Worm (Caenorhabditis elegans) whole organism, young adult: ENCODE results near the gene ZK662.2.

Experiments used
- B0035.1 ChIP-seq: sonication (generic microtip); optimal IDR thresholded peaks from 2 replicates; lab custom pipeline; 2016; ENCODE audit warnings: missing genetic modification characterization, mild to moderate bottlenecking, missing compliant biosample characterization, missing genotype, missing genetic modification reagents
- C17E4.6 ChIP-seq: fragments of 200-800 bp; sonication (Bioruptor generic); IDR thresholded peaks from 2 replicates; pipeline ENCODE4 v1.3.6; 2022; ENCODE audit warnings: missing genetic modification reagents, missing genetic modification characterization, missing compliant biosample characterization
- F10E7.11 ChIP-seq: sonication (generic microtip); optimal IDR thresholded peaks from 2 replicates; lab custom pipeline; 2017; ENCODE audit warnings: mild to moderate bottlenecking, missing genetic modification characterization, moderate library complexity, missing compliant biosample characterization
- F39B2.1 ChIP-seq: fragments of 200-800 bp; sonication (Bioruptor generic); IDR thresholded peaks from 2 replicates; pipeline ENCODE4 v1.3.6; 2022; ENCODE audit warnings: missing genetic modification reagents, missing genetic modification characterization, missing compliant biosample characterization
- F55B11.4 ChIP-seq: sonication (generic microtip); optimal IDR thresholded peaks from 2 replicates; lab custom pipeline; 2016; ENCODE audit warnings: missing compliant biosample characterization, missing genetic modification characterization, borderline replicate concordance; ENCODE audit not compliant: insufficient read depth
- K11D2.4 ChIP-seq: fragments of 200-800 bp; sonication (Bioruptor generic); IDR thresholded peaks from 2 replicates; pipeline ENCODE4 v1.3.6; 2022; ENCODE audit warnings: missing genetic modification reagents, missing genetic modification characterization, missing compliant biosample characterization
- T07F8.4 ChIP-seq: sonication (generic microtip); optimal IDR thresholded peaks from 2 replicates; lab custom pipeline; 2016; ENCODE audit warnings: mild to moderate bottlenecking, missing genetic modification characterization, moderate library complexity, missing compliant biosample characterization
- T26A5.8 ChIP-seq: sonication (generic microtip); optimal IDR thresholded peaks from 2 replicates; lab custom pipeline; 2016; ENCODE audit warnings: missing genetic modification characterization, missing compliant biosample characterization
- Y56A3A.18 ChIP-seq: fragments of 200-800 bp; sonication (Bioruptor generic); IDR thresholded peaks from 2 replicates; pipeline ENCODE4 v1.3.6; 2022; ENCODE audit warnings: missing genetic modification reagents, missing genetic modification characterization, missing compliant biosample characterization
- Y67H2A.10 ChIP-seq: fragments of 200-800 bp; sonication (Bioruptor generic); conservative IDR thresholded peaks from 2 replicates; pipeline ENCODE4 v1.3.6; 2022; ENCODE audit warnings: missing genetic modification reagents, missing genetic modification characterization, missing compliant biosample characterization
- ZK185.1 ChIP-seq: sonication (generic microtip); optimal IDR thresholded peaks from 2 replicates; lab custom pipeline; 2016; ENCODE audit warnings: mild to moderate bottlenecking, missing genetic modification characterization, missing compliant biosample characterization; ENCODE audit not compliant: poor library complexity, severe bottlenecking
- aptf-2 ChIP-seq: fragments of 200-800 bp; sonication (Bioruptor generic); conservative IDR thresholded peaks from 2 replicates; pipeline ENCODE4 v1.3.6; 2022; ENCODE audit warnings: missing genetic modification reagents, missing genetic modification characterization, missing compliant biosample characterization
- athp-1 ChIP-seq: sonication (generic microtip); optimal IDR thresholded peaks from 2 replicates; lab custom pipeline; 2017; ENCODE audit warnings: mild to moderate bottlenecking, missing genetic modification characterization, missing compliant biosample characterization
- attf-6 ChIP-seq: fragments of 200-800 bp; sonication (Bioruptor generic); IDR thresholded peaks from 2 replicates; pipeline ENCODE4 v1.3.6; 2022; ENCODE audit warnings: missing genetic modification reagents, missing genetic modification characterization, missing compliant biosample characterization
- bed-1 ChIP-seq: fragments of 200-800 bp; sonication (Bioruptor generic); IDR thresholded peaks from 2 replicates; pipeline ENCODE4 v1.3.6; 2022; ENCODE audit warnings: missing genetic modification reagents, missing genetic modification characterization, missing compliant biosample characterization
- cebp-1 ChIP-seq, 2 experiments: fragments of 200-800 bp in 1 of 2; sonication (Bioruptor generic) in 1 of 2; sonication (generic microtip) in 1 of 2; IDR thresholded peaks in 1 of 2; optimal IDR thresholded peaks in 1 of 2; 2 replicates each; pipeline versions ENCODE4 v1.3.6 to Lab custom; 2017 to 2022; ENCODE audit warnings: missing compliant biosample characterization in 2 of 2, missing genetic modification characterization in 2 of 2, mild to moderate bottlenecking in 1 of 2, missing genetic modification reagents in 1 of 2, moderate library complexity in 1 of 2
- ceh-79 ChIP-seq: sonication (generic microtip); optimal IDR thresholded peaks from 2 replicates; lab custom pipeline; 2017; ENCODE audit warnings: mild to moderate bottlenecking, missing genetic modification characterization, missing compliant biosample characterization
- die-1 ChIP-seq: sonication (generic microtip); optimal IDR thresholded peaks from 2 replicates; lab custom pipeline; 2016; ENCODE audit warnings: missing genotype, mild to moderate bottlenecking, missing genetic modification characterization, missing compliant biosample characterization
- dpl-1 ChIP-seq: fragments of 150-350 bp; optimal IDR thresholded peaks from 2 replicates; lab custom pipeline; 2014; ENCODE audit warnings: missing biosample characterization, missing genetic modification reagents, missing genetic modification characterization
- egrh-3 ChIP-seq: fragments of 200-800 bp; sonication (Bioruptor generic); IDR thresholded peaks from 2 replicates; pipeline ENCODE4 v1.3.6; 2022; ENCODE audit warnings: missing genetic modification reagents, missing genetic modification characterization, missing compliant biosample characterization
- ekl-4 ChIP-seq: fragments of 200-800 bp; sonication (Bioruptor generic); IDR thresholded peaks from 2 replicates; pipeline ENCODE4 v1.3.6; 2022; ENCODE audit warnings: missing genetic modification reagents, missing genetic modification characterization, missing compliant biosample characterization
- ets-4 ChIP-seq: fragments of 200-800 bp; sonication (Bioruptor generic); optimal IDR thresholded peaks from 2 replicates; lab custom pipeline; 2018; ENCODE audit warnings: mild to moderate bottlenecking, missing genetic modification characterization, missing compliant biosample characterization
- fkh-3 ChIP-seq: sonication (generic microtip); optimal IDR thresholded peaks from 2 replicates; lab custom pipeline; 2016; ENCODE audit warnings: mild to moderate bottlenecking, missing genetic modification characterization, missing compliant biosample characterization
- hmg-1.2 ChIP-seq: fragments of 200-800 bp; sonication (Bioruptor generic); IDR thresholded peaks from 2 replicates; pipeline ENCODE4 v1.3.6; 2022; ENCODE audit warnings: missing genetic modification reagents, missing genetic modification characterization, missing compliant biosample characterization
- hrde-1 ChIP-seq: sonication (generic microtip); optimal IDR thresholded peaks from 2 replicates; lab custom pipeline; 2016; ENCODE audit warnings: missing genetic modification characterization, mild to moderate bottlenecking, missing compliant biosample characterization, moderate library complexity, missing genotype, missing genetic modification reagents, borderline replicate concordance
- lag-1 ChIP-seq: fragments of 200-800 bp; sonication (Bioruptor generic); IDR thresholded peaks from 2 replicates; pipeline ENCODE4 v1.3.6; 2022; ENCODE audit warnings: missing genetic modification reagents, missing genetic modification characterization, missing compliant biosample characterization
- lsl-1 ChIP-seq: fragments of 200-800 bp; sonication (Bioruptor generic); optimal IDR thresholded peaks from 2 replicates; lab custom pipeline; 2018; ENCODE audit warnings: mild to moderate bottlenecking, missing genetic modification characterization, moderate library complexity, missing compliant biosample characterization
- madf-3 ChIP-seq: fragments of 200-800 bp; sonication (Bioruptor generic); IDR thresholded peaks from 2 replicates; pipeline ENCODE4 v1.3.6; 2022; ENCODE audit warnings: missing genetic modification reagents, missing genetic modification characterization, missing compliant biosample characterization
- mcd-1 ChIP-seq: fragments of 200-800 bp; sonication (Bioruptor generic); IDR thresholded peaks from 2 replicates; pipeline ENCODE4 v1.3.6; 2022; ENCODE audit warnings: missing genetic modification reagents, missing genetic modification characterization, missing compliant biosample characterization
- mel-28 ChIP-seq: sonication (generic microtip); optimal IDR thresholded peaks from 2 replicates; lab custom pipeline; 2016; ENCODE audit warnings: borderline replicate concordance, mild to moderate bottlenecking, missing genetic modification characterization, missing compliant biosample characterization
- mxl-1 ChIP-seq: sonication (generic microtip); optimal IDR thresholded peaks from 2 replicates; lab custom pipeline; 2016; ENCODE audit warnings: missing genetic modification characterization, missing compliant biosample characterization
- nfya-2 ChIP-seq: fragments of 200-800 bp; sonication (Bioruptor generic); IDR thresholded peaks from 2 replicates; pipeline ENCODE4 v1.3.6; 2022; ENCODE audit warnings: missing genetic modification reagents, missing genetic modification characterization, missing compliant biosample characterization
- rcor-1 ChIP-seq: fragments of 200-800 bp; sonication (Bioruptor generic); IDR thresholded peaks from 2 replicates; pipeline ENCODE4 v1.3.6; 2022; ENCODE audit warnings: missing genetic modification reagents, missing genetic modification characterization, missing compliant biosample characterization
- rpc-1 ChIP-seq, 2 experiments: fragments of 150-350 bp in 1 of 2; sonication (generic microtip) in 1 of 2; optimal IDR thresholded peaks; 2 replicates each; lab custom pipeline; 2014 to 2018; ENCODE audit warnings: missing biosample characterization in 1 of 2, missing genetic modification characterization in 1 of 2, missing genetic modification reagents in 1 of 2, missing genotype in 1 of 2
- sdz-38 ChIP-seq: sonication (generic microtip); optimal IDR thresholded peaks from 2 replicates; lab custom pipeline; 2016; ENCODE audit warnings: missing genotype, missing genetic modification characterization, missing compliant biosample characterization
- snpc-1.3 ChIP-seq: sonication (generic microtip); optimal IDR thresholded peaks from 2 replicates; lab custom pipeline; 2017; ENCODE audit warnings: missing genetic modification characterization, mild to moderate bottlenecking, missing compliant biosample characterization, antibody characterized with exemption, moderate library complexity, missing genotype, missing genetic modification reagents; ENCODE audit not compliant: insufficient read depth
- snpc-3.4 ChIP-seq: sonication (generic microtip); optimal IDR thresholded peaks from 2 replicates; lab custom pipeline; 2017; ENCODE audit warnings: missing genetic modification characterization, mild to moderate bottlenecking, missing compliant biosample characterization, antibody characterized with exemption, moderate library complexity, missing genotype, missing genetic modification reagents
- snpc-4 ChIP-seq, 5 experiments: fragments of 150-350 bp in 1 of 5; sonication (generic microtip) in 4 of 5; optimal IDR thresholded peaks; 2 replicates each; lab custom pipeline; 2014 to 2018; ENCODE audit warnings: missing genetic modification characterization in 5 of 5, missing biosample characterization in 3 of 5, antibody characterized with exemption in 2 of 5, mild to moderate bottlenecking in 2 of 5, missing compliant biosample characterization in 2 of 5, missing genotype in 2 of 5, moderate library complexity in 2 of 5, missing genetic modification reagents in 1 of 5
- tbp1 ChIP-seq: fragments of 200-800 bp; sonication (Bioruptor generic); optimal IDR thresholded peaks from 2 replicates; lab custom pipeline; 2018; ENCODE audit warnings: mild to moderate bottlenecking, missing genetic modification characterization, missing compliant biosample characterization
- ztf-3 ChIP-seq: fragments of 200-800 bp; sonication (Bioruptor generic); optimal IDR thresholded peaks from 2 replicates; lab custom pipeline; 2018; ENCODE audit warnings: mild to moderate bottlenecking, missing genetic modification characterization, missing compliant biosample characterization
- ztf-6 ChIP-seq: fragments of 200-800 bp; sonication (Bioruptor generic); IDR thresholded peaks from 2 replicates; pipeline ENCODE4 v1.3.6; 2022; ENCODE audit warnings: missing genetic modification reagents, missing genetic modification characterization, missing compliant biosample characterization

ZK662.2 gene

DNA sequence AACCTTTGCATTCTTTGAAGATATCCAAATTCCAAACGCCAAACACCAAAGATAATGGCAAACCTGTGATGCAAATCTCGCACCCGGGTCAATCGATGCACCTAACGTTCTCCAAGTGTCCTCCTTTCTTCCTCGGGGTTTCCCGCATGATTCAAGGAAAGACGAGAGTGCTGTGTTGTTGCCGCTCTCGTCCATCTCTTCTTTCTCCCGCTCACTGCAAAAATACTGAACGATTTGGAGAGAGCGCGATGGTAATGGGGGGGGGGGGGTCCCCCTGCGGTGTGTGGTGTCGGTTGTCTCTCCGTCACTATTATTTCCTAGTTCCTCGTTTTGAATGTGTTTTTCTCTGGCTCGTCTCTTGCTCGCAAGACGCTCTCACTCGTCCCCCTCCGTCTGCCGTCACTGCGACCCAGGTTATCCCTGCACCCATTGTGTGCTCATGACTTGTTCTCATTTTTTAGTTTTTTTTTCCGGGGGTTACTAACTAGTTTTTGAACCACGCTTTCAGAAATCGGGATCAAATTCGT is 10.9 kb downstream of the ZK662.2 start (continued):
- no peak for TF ChIP-seq cebp-1 (GFP tag; IDR thresholded peaks at IDR 0.05; lab: Robert Waterston, UW)
- TF ChIP-seq cebp-1 (tag; optimal IDR thresholded peaks at IDR 0.05; lab: Kevin White, UChicago), result peak; percentile 87
- TF ChIP-seq, all 124 proteins: peak for 45

DNA sequence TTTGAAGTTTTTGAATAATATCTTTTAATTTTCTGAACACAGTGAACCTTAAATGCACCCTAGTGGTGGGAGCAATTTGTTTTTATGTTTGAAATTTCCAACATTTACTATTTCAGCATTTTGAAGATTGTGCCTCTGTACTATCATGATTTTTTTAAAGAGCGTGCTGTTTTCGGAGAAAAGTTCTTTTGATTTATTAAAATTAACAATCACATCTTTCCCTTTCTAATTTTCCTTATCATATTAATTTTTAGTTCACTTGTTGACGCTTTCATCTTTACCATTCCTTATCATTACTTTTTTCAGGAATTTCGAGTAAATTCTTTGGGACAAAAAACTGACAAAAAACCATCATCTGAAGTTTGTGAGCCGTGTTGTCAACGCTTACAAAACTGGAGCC is 11.4 kb downstream of the ZK662.2 start, which contains the start of gene nhr-48:
Gene nhr-48 (plus strand): TSS at position 301 of the 400 bp plus-strand sequence.
- no peak for TF ChIP-seq ets-4 (GFP tag; lab: Kevin White, UChicago)
- TF ChIP-seq K11D2.4 (GFP tag; lab: Robert Waterston, UW), result no peak

DNA sequence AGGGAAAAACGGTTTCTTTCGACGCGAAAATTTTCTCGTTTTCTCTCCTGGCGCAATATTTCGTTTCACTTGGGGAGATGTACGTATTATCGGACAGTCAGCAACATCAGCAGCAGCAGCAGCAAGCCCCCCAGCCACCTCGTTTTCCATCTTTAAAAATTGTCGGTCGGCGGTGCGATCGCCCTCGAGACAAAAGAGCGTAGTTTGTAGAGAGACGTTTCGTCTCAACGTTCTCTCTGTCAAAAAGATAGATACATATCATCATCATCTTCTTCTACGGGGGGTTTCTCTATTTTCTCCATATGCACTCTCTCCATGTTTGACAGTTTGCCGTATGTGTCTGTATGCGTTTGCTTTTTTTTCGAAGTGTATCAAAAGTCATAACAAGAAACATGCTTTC is 13.1 kb downstream of the ZK662.2 start:
- TF ChIP-seq ZK185.1 (tag; lab: Kevin White, UChicago) (peak; percentile 55), hrde-1 (no peak), ekl-4 (GFP tag; lab: Robert Waterston, UW) (no peak), F10E7.11 (tag; lab: Kevin White, UChicago) (no peak), cebp-1 (GFP tag; IDR thresholded peaks at IDR 0.05; lab: Robert Waterston, UW) (no peak), cebp-1 (tag; optimal IDR thresholded peaks at IDR 0.05; lab: Kevin White, UChicago) (peak; percentile 40), Y56A3A.18 (GFP tag; lab: Robert Waterston, UW) (no peak), attf-6 (GFP tag; lab: Robert Waterston, UW) (no peak), aptf-2 (GFP tag; lab: Robert Waterston, UW) (no peak), mxl-1 (no peak), lsl-1 (GFP tag; lab: Kevin White, UChicago) (no peak), hmg-1.2 (GFP tag; lab: Robert Waterston, UW) (no peak; the same call in 1 of the 2 replicates), fkh-3 (tag; lab: Kevin White, UChicago) (no peak), T26A5.8 (no peak), snpc-3.4 (tag; lab: Kevin White, UChicago) (no peak), dpl-1 (GFP tag; lab: Kevin White, UChicago) (no peak), sdz-38 (tag; lab: Kevin White, UChicago) (no peak), athp-1 (tag; lab: Kevin White, UChicago) (no peak), rpc-1 (optimal IDR thresholded peaks at IDR 0.05; lab: Kevin White, UChicago) (no peak), rpc-1 (tag; optimal IDR thresholded peaks at IDR 0.05; lab: Kevin White, UChicago) (no peak), ceh-79 (no peak), ets-4 (GFP tag; lab: Kevin White, UChicago) (no peak), ztf-3 (GFP tag; lab: Kevin White, UChicago) (no peak), lag-1 (no peak), egrh-3 (peak; percentile 37; the same call in 1 of the 2 replicates), mel-28 (tag; lab: Kevin White, UChicago) (no peak), F39B2.1 (GFP tag; lab: Robert Waterston, UW) (no peak), madf-3 (no peak), tbp1 (GFP tag; lab: Kevin White, UChicago) (peak; percentile 9), snpc-1.3 (no peak), snpc-4 (GFP tag; optimal IDR thresholded peaks at IDR 0.05; lab: Kevin White, UChicago) (no peak), snpc-4 (tag; optimal IDR thresholded peaks at IDR 0.05; lab: Kevin White, UChicago) (peak in 2 of 4 experiments; percentile 4 to 29), T07F8.4 (tag; lab: Kevin White, UChicago) (no peak), C17E4.6 (no peak), bed-1 (GFP tag; lab: Robert Waterston, UW) (no peak), rcor-1 (GFP tag; lab: Robert Waterston, UW) (no peak), mcd-1 (GFP tag; lab: Robert Waterston, UW) (peak; percentile 30; the same call in 1 of the 2 replicates), nfya-2 (GFP tag; lab: Robert Waterston, UW) (no peak), Y67H2A.10 (GFP tag; lab: Robert Waterston, UW) (no peak), die-1 (tag; lab: Kevin White, UChicago) (no peak), B0035.1 (tag; lab: Kevin White, UChicago) (no peak), ztf-6 (GFP tag; lab: Robert Waterston, UW) (no peak), F55B11.4 (no peak)
